Fruit fly (Drosophila melanogaster) whole organism: ENCODE data around the gene firl.

Source experiments
- EcR ChIP-seq, 2 experiments: fragments of >200 bp; optimal IDR thresholded peaks; 2 replicates each; lab custom pipeline; 2017; ENCODE audit warnings: missing biosample characterization in 2 of 2, missing genetic modification characterization in 2 of 2, missing genetic modification reagents in 2 of 2
- pan ChIP-seq: fragments of >200 bp; optimal IDR thresholded peaks from 2 replicates; lab custom pipeline; 2017
- psq ChIP-seq: fragments of >200 bp; optimal IDR thresholded peaks from 2 replicates; lab custom pipeline; 2017

DNA sequence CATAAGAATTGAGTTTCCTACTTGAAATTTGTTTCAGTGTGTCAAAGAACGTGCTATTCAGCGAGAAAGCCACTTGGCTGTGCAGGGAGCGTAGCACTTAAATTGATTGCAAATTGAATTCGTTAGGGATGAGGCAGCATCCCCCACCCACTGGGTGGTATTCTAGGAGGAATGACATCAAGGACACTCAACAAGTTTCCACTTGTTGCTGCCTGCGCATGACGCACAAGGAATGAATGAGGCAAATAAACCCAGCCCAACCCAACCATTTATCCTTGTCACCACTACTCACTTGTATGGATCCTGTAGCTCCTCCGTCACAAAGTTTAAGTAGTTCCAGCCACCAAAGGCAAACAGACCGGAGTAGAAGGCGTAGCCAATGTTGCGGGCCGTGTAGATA, 13.2 kb downstream of the firl start:
- TF ChIP-seq EcR (GFP tag; optimal IDR thresholded peaks at IDR 0.05; lab: Kevin White, UChicago) (no peak), pan (lab: Kevin White, UChicago) (no peak), psq (lab: Kevin White, UChicago) (no peak)
